Worm (Caenorhabditis elegans): ENCODE results near the gene faah-1.

DNA sequence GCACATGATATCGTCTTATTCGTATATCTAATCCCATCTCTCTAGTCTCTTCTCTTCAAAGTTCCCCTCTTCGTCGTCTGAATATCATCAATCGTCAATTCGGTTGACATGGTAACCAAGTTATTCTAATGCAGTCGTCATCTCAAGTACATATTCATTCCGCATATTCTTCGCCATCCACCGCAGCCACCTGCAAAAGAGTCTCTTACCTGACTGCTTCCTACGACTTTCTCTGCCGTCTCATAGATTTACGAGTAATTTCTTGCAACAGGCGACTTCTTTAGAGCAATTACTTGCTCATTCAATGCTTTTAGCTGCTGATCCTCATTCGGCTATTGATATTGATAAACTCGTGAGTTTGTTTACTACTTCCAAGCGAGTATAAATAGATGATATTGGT, 31.8 kb upstream of the faah-1 start:
- TF ChIP-seq R02D3.7 (tag; optimal IDR thresholded peaks at IDR 0.05) (no peak), lin-11 (tag; optimal IDR thresholded peaks at IDR 0.05) (no peak), ama-1 (optimal IDR thresholded peaks at IDR 0.05) (no peak), egl-27 (tag; optimal IDR thresholded peaks at IDR 0.05) (no peak), nhr-21 (tag; optimal IDR thresholded peaks at IDR 0.05) (no peak), zag-1 (tag; optimal IDR thresholded peaks at IDR 0.05) (no peak)
